Fruit fly (Drosophila melanogaster): Measurements from ENCODE around the gene CG5177.

CG5177 gene

dm6 chr2L:7426326-7427066 lies 21.5 kb downstream of the CG5177 start, which contains the start of gene muc (continued):
- 0 out of 3 replicates have a peak, but pooled peaks have one; percentile 8 for TF ChIP-seq ken (GFP tag; IDR thresholded peaks at IDR 0.05)
- TF ChIP-seq dm (GFP tag; optimal IDR thresholded peaks at IDR 0.05): no peak
- no peak for TF ChIP-seq Taf1 (GFP tag; IDR thresholded peaks at IDR 0.05)
- no peak for TF ChIP-seq sc (optimal IDR thresholded peaks at IDR 0.05)
- no peak for TF ChIP-seq sc (GFP tag; optimal IDR thresholded peaks at IDR 0.05)
- TF ChIP-seq CG31441 (GFP tag; IDR thresholded peaks at IDR 0.05): peak; percentile 52
- TF ChIP-seq Myb (GFP tag; optimal IDR thresholded peaks at IDR 0.05): peak; percentile 54
- TF ChIP-seq Adf1 (GFP tag; IDR thresholded peaks at IDR 0.05): no peak
- no peak for TF ChIP-seq Max (GFP tag; optimal IDR thresholded peaks at IDR 0.05)
- TF ChIP-seq bbx (GFP tag; IDR thresholded peaks at IDR 0.05; ENCODE audit: partially characterized antibody): peak; percentile 80
- no peak for TF ChIP-seq CG8281 (tag; optimal IDR thresholded peaks at IDR 0.05)
- TF ChIP-seq gce (GFP tag; IDR thresholded peaks at IDR 0.05): no peak
- TF ChIP-seq D19A (tag; optimal IDR thresholded peaks at IDR 0.05): peak; percentile 63
- TF ChIP-seq Asciz (GFP tag; optimal IDR thresholded peaks at IDR 0.05): no peak
- peak; percentile 90 for TF ChIP-seq sens (GFP tag)
- no peak for TF ChIP-seq CG7556 (GFP tag; optimal IDR thresholded peaks at IDR 0.05)
- no peak for TF ChIP-seq E2f1 (GFP tag; IDR thresholded peaks at IDR 0.05)
- no peak for TF ChIP-seq bowl (GFP tag; IDR thresholded peaks at IDR 0.05)
- TF ChIP-seq CG8388 (GFP tag; optimal IDR thresholded peaks at IDR 0.05): no peak
- 0 out of 2 replicates have a peak, but pooled peaks have one; percentile 38 for TF ChIP-seq Atf6 (GFP tag; IDR thresholded peaks at IDR 0.05)
- peak; percentile 39 for TF ChIP-seq Ssrp (tag; optimal IDR thresholded peaks at IDR 0.05)
- no peak for TF ChIP-seq Dip3 (GFP tag; optimal IDR thresholded peaks at IDR 0.05)
- TF ChIP-seq CG8359 (GFP tag; optimal IDR thresholded peaks at IDR 0.05; ENCODE audit: borderline replicate concordance): no peak
- TF ChIP-seq shn (GFP tag; optimal IDR thresholded peaks at IDR 0.05): peak; percentile 41
- TF ChIP-seq sug (tag; optimal IDR thresholded peaks at IDR 0.05): no peak
- TF ChIP-seq BEAF-32 (GFP tag; optimal IDR thresholded peaks at IDR 0.05): peak; percentile 86
- TF ChIP-seq CG30403 (GFP tag; optimal IDR thresholded peaks at IDR 0.05): peak; percentile 70
- TF ChIP-seq CG4730 (GFP tag; IDR thresholded peaks at IDR 0.05): no peak
- TF ChIP-seq CG12071 (GFP tag; optimal IDR thresholded peaks at IDR 0.05): no peak
- TF ChIP-seq phol (tag; optimal IDR thresholded peaks at IDR 0.05): peak; percentile 92
- peak; percentile 52; the same call in 2 of the 3 replicates for TF ChIP-seq CG17361 (GFP tag; IDR thresholded peaks at IDR 0.05)
- TF ChIP-seq dpn (GFP tag; optimal IDR thresholded peaks at IDR 0.05): peak; percentile 28 to 44
- no peak for TF ChIP-seq CG15479 (GFP tag; optimal IDR thresholded peaks at IDR 0.05)
- peak; percentile 41 for TF ChIP-seq zfh2 (GFP tag; optimal IDR thresholded peaks at IDR 0.05)
- peak; percentile 2 for TF ChIP-seq Fer2 (tag; optimal IDR thresholded peaks at IDR 0.05)
- TF ChIP-seq sim (GFP tag; IDR thresholded peaks at IDR 0.05): no peak
- TF ChIP-seq CG34376 (GFP tag; optimal IDR thresholded peaks at IDR 0.05): no peak
- peak; percentile 79; the same call in 1 of the 2 replicates for TF ChIP-seq amos (GFP tag; IDR thresholded peaks at IDR 0.05; ENCODE audit: partially characterized antibody)
- no peak for TF ChIP-seq CG11398 (GFP tag; optimal IDR thresholded peaks at IDR 0.05)
- TF ChIP-seq Fer1 (GFP tag; optimal IDR thresholded peaks at IDR 0.05): no peak
- TF ChIP-seq CG18619 (GFP tag; optimal IDR thresholded peaks at IDR 0.05): peak; percentile 15
- no peak for TF ChIP-seq cwo (GFP tag; optimal IDR thresholded peaks at IDR 0.05)
- TF ChIP-seq dati (GFP tag; IDR thresholded peaks at IDR 0.05): no peak
- no peak for TF ChIP-seq CG2202 (tag; optimal IDR thresholded peaks at IDR 0.05)
- no peak for TF ChIP-seq CG10565 (GFP tag; optimal IDR thresholded peaks at IDR 0.05)
- TF ChIP-seq Sin3A (optimal IDR thresholded peaks at IDR 0.05): peak; percentile 86
- no peak for TF ChIP-seq CG30431 (GFP tag; optimal IDR thresholded peaks at IDR 0.05)
- TF ChIP-seq slp2 (GFP tag; optimal IDR thresholded peaks at IDR 0.05): no peak
- TF ChIP-seq Lpt (GFP tag; optimal IDR thresholded peaks at IDR 0.05): no peak
- TF ChIP-seq gsb (GFP tag; IDR thresholded peaks at IDR 0.05): no peak

All from whole organism, embryonic.